Fruit fly (Drosophila melanogaster): Measurements from ENCODE around the gene CG11983.

Gene CG11983

DNA sequence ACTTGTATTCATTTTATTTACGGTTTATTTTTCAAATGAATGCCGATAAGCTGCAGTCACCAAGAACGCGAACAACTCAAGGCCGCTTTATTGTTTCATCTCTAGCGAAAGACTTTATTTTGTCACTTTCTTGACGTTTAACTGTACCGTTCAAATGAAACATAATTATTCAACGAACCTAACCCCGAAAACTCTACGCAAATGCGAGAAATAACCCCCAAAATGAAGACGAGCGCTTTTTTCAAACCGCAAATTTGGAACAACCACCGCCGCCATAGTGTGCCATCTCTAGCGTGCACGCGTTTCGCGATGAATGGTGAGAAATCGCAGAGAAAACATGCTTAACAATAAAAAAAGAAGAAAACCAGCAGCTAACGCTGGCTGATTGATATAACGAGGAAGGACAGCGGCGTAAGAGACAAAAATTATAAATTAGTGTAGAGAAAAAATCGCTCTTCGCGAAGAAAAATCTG, 23.5 kb upstream of the CG11983 start, which contains the start of gene CG11970 (continued):
- TF ChIP-seq Camta (GFP tag; optimal IDR thresholded peaks at IDR 0.05), result peak; percentile 32
- TF ChIP-seq Sox100B (GFP tag; optimal IDR thresholded peaks at IDR 0.05), result no peak
- peak; percentile 52 for TF ChIP-seq hbn (GFP tag; IDR thresholded peaks at IDR 0.05; ENCODE audit: partially characterized antibody)
- TF ChIP-seq CG3847 (GFP tag; IDR thresholded peaks at IDR 0.05), result peak; percentile 29; the same call in 1 of the 2 replicates
- peak; percentile 22; the same call in 1 of the 2 replicates for TF ChIP-seq vvl (GFP tag; IDR thresholded peaks at IDR 0.05)
- TF ChIP-seq CG15269 (tag; optimal IDR thresholded peaks at IDR 0.05), result no peak
- TF ChIP-seq D19B (GFP tag; optimal IDR thresholded peaks at IDR 0.05), result no peak
- peak; percentile 57 for TF ChIP-seq pzg (GFP tag; optimal IDR thresholded peaks at IDR 0.05)
- no peak for TF ChIP-seq dan (GFP tag; IDR thresholded peaks at IDR 0.05)
- TF ChIP-seq Nf-YB (GFP tag; optimal IDR thresholded peaks at IDR 0.05), result no peak
- peak; percentile 9 for TF ChIP-seq CG33213 (GFP tag; optimal IDR thresholded peaks at IDR 0.05)
- TF ChIP-seq odd (GFP tag; optimal IDR thresholded peaks at IDR 0.05), result no peak
- no peak for TF ChIP-seq tx (GFP tag; optimal IDR thresholded peaks at IDR 0.05)
- no peak for TF ChIP-seq CG6791 (GFP tag; IDR thresholded peaks at IDR 0.05; ENCODE audit: partially characterized antibody)
- no peak for TF ChIP-seq toy (GFP tag; IDR thresholded peaks at IDR 0.05)
- peak; percentile 61 for TF ChIP-seq dm (GFP tag; optimal IDR thresholded peaks at IDR 0.05)
- TF ChIP-seq wor (GFP tag; IDR thresholded peaks at IDR 0.05), result no peak
- no peak for TF ChIP-seq en (GFP tag; optimal IDR thresholded peaks at IDR 0.05)
- no peak for TF ChIP-seq CG2875 (GFP tag; optimal IDR thresholded peaks at IDR 0.05)
- TF ChIP-seq CG34376 (GFP tag; optimal IDR thresholded peaks at IDR 0.05), result peak; percentile 5
- TF ChIP-seq CG11247 (GFP tag; IDR thresholded peaks at IDR 0.05), result no peak
- no peak for TF ChIP-seq ab (GFP tag; optimal IDR thresholded peaks at IDR 0.05)
- no peak for TF ChIP-seq chinmo (GFP tag; IDR thresholded peaks at IDR 0.05; ENCODE audit: partially characterized antibody)
- peak; percentile 73 for TF ChIP-seq Scr (GFP tag; IDR thresholded peaks at IDR 0.05; ENCODE audit: partially characterized antibody)
- TF ChIP-seq Six4 (GFP tag; optimal IDR thresholded peaks at IDR 0.05), result no peak
- no peak for TF ChIP-seq CG4820 (GFP tag; optimal IDR thresholded peaks at IDR 0.05)
- no peak for TF ChIP-seq mirr (GFP tag; optimal IDR thresholded peaks at IDR 0.05)
- peak; percentile 13 for TF ChIP-seq trem (tag; optimal IDR thresholded peaks at IDR 0.05)
- TF ChIP-seq pros (GFP tag; optimal IDR thresholded peaks at IDR 0.05), result peak; percentile 64
- TF ChIP-seq insv (GFP tag; optimal IDR thresholded peaks at IDR 0.05), result no peak
- TF ChIP-seq CG2199 (GFP tag; IDR thresholded peaks at IDR 0.05), result 0 out of 3 replicates have a peak, but pooled peaks have one; percentile 49
- no peak for TF ChIP-seq CG11723 (GFP tag; optimal IDR thresholded peaks at IDR 0.05)
- no peak for TF ChIP-seq CG8478 (optimal IDR thresholded peaks at IDR 0.05)
- TF ChIP-seq CG9727 (GFP tag; optimal IDR thresholded peaks at IDR 0.05), result peak; percentile 49
- TF ChIP-seq sr (GFP tag; IDR thresholded peaks at IDR 0.05), result no peak
- peak; percentile 32 for TF ChIP-seq Dad (GFP tag; optimal IDR thresholded peaks at IDR 0.05)
- TF ChIP-seq CG15601 (tag; optimal IDR thresholded peaks at IDR 0.05), result no peak
- TF ChIP-seq Stat92E (GFP tag; optimal IDR thresholded peaks at IDR 0.05), result no peak
- no peak for TF ChIP-seq CG11560 (tag; IDR thresholded peaks at IDR 0.05)
- peak; percentile 8 for TF ChIP-seq CG8089 (GFP tag; optimal IDR thresholded peaks at IDR 0.05)
- no peak for TF ChIP-seq MTF-1 (GFP tag; optimal IDR thresholded peaks at IDR 0.05; ENCODE audit: borderline replicate concordance)
- TF ChIP-seq NFAT (GFP tag; IDR thresholded peaks at IDR 0.05), result peak; percentile 48; the same call in 1 of the 2 replicates
- TF ChIP-seq ro (GFP tag; IDR thresholded peaks at IDR 0.05), result no peak
- peak; percentile 42 for TF ChIP-seq CG9609 (GFP tag; optimal IDR thresholded peaks at IDR 0.05)
- TF ChIP-seq Ravus (GFP tag; IDR thresholded peaks at IDR 0.05), result no peak
- peak; percentile 26 for TF ChIP-seq crc (GFP tag; optimal IDR thresholded peaks at IDR 0.05)
- no peak for TF ChIP-seq onecut (GFP tag; IDR thresholded peaks at IDR 0.05)
- TF ChIP-seq luna (GFP tag; optimal IDR thresholded peaks at IDR 0.05), result no peak
- no peak for TF ChIP-seq Blimp-1 (GFP tag; optimal IDR thresholded peaks at IDR 0.05)
- TF ChIP-seq oc (tag; optimal IDR thresholded peaks at IDR 0.05), result no peak
- TF ChIP-seq inv (GFP tag; IDR thresholded peaks at IDR 0.05; ENCODE audit: partially characterized antibody), result peak; percentile 48

Data from whole organism, embryonic.